Fruit fly (Drosophila melanogaster) whole organism, prepupa: ENCODE data around the gene Targ3.

Experiments
- CG10669 ChIP-seq: fragments of 200-800 bp; sonication (Bioruptor generic); optimal IDR thresholded peaks from 3 replicates; lab custom pipeline; 2018; ENCODE audit warnings: missing biosample characterization, mild to moderate bottlenecking, missing genetic modification characterization, moderate library complexity
- CG6276 ChIP-seq: fragments of 200-800 bp; sonication (Bioruptor generic); optimal IDR thresholded peaks from 2 replicates; lab custom pipeline; 2017; ENCODE audit warnings: missing biosample characterization, mild to moderate bottlenecking, missing genetic modification characterization
- CG6854 ChIP-seq: fragments of 200-800 bp; sonication (Bioruptor generic); optimal IDR thresholded peaks from 2 replicates; lab custom pipeline; 2017; ENCODE audit warnings: missing biosample characterization, mild to moderate bottlenecking, missing genetic modification characterization
- CG8319 ChIP-seq: fragments of 200-800 bp; sonication (Bioruptor generic); optimal IDR thresholded peaks from 3 replicates; lab custom pipeline; 2016; ENCODE audit warnings: missing biosample characterization, missing genetic modification characterization
- Eip75B ChIP-seq: fragments of 200-800 bp; sonication (Bioruptor generic); optimal IDR thresholded peaks from 3 replicates; lab custom pipeline; 2016; ENCODE audit warnings: missing biosample characterization, missing genetic modification characterization

DNA sequence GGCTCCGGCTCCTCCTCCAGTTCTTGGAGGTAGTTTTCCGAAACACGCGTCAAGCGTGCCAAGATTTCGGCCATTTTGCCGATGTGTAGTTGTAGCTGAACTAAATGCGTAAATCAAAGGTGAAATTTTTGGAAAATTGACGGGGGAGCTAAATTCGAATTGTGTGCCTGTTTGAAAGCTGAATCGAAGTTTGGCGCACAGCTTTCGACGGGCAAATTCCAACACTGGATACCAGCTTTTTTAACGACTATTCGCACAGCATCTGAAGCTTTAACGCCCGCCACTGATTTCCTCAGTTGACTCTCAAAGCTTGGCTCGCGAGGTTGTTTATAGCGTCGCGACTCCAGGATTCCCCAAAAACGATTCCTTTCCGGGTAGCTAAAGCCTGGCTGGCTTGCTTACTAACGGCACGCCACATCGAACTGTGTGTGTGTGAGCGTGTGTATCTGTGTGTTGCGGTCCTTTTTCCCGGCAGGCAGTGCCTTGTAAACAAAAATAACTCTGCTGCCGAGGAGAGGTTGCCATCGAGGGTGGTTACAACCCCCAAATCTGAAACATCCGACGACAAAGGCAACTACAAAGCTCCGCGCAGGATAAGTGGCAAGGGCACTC is 13.4 kb downstream of the Targ3 start, which contains the start of the genes CG10510 and CG10508:
- TF ChIP-seq CG6854 (GFP tag; lab: Kevin White, UChicago) (no peak), Eip75B (no peak), CG10669 (GFP tag; lab: Kevin White, UChicago) (no peak), CG8319 (no peak), CG6276 (no peak)
